Worm (Caenorhabditis elegans): ENCODE data around the gene lips-10.

Gene lips-10

DNA sequence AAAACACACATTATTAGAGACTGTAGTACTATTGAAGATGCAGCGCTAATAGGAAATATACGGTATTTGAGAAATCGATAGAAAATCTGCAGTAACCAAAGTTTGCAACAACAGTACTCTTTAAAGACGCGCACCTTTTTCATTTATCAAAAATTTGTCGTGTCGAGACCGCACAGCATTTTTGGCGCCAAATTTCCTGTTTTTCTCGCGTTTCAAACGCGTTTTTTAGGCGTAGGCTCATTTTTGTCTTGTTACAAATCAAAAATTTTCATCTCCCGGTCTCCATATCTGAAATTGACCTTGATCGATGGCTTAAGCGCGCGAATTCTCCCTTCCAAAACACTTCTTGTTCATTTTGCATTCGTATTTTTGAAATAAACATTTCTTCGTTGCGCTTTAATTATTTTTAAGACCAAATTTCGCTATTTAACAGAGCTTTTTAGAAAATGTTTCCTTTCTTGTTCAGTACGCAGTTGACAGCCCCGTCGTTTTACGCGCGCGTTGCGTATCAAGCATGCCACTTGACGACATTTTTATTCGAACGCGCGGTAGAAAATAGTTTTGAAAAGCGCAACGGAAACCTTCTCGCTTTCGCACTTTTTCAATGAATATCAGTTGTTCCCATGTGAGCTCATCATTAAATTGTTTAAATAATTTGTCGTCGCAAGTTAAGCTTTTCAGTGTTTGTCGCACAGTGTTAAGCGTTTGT lies 17.9 kb downstream of the lips-10 start:
- TF ChIP-seq ceh-30 (tag; optimal IDR thresholded peaks at IDR 0.05): no peak
- TF ChIP-seq ref-2 (tag; optimal IDR thresholded peaks at IDR 0.05): no peak
- no peak for TF ChIP-seq K09A11.1 (tag; optimal IDR thresholded peaks at IDR 0.05; ENCODE audit: insufficient read depth)
- TF ChIP-seq fkh-6 (tag; optimal IDR thresholded peaks at IDR 0.05): no peak
- no peak for TF ChIP-seq ama-1 (optimal IDR thresholded peaks at IDR 0.05)
- no peak for TF ChIP-seq lin-11 (tag; optimal IDR thresholded peaks at IDR 0.05)
- TF ChIP-seq ets-4 (tag; optimal IDR thresholded peaks at IDR 0.05): no peak
- TF ChIP-seq eyg-1 (tag; optimal IDR thresholded peaks at IDR 0.05): no peak
- no peak for TF ChIP-seq ceh-31 (tag; optimal IDR thresholded peaks at IDR 0.05)
- no peak for TF ChIP-seq tbx-7 (tag; optimal IDR thresholded peaks at IDR 0.05)

DNA sequence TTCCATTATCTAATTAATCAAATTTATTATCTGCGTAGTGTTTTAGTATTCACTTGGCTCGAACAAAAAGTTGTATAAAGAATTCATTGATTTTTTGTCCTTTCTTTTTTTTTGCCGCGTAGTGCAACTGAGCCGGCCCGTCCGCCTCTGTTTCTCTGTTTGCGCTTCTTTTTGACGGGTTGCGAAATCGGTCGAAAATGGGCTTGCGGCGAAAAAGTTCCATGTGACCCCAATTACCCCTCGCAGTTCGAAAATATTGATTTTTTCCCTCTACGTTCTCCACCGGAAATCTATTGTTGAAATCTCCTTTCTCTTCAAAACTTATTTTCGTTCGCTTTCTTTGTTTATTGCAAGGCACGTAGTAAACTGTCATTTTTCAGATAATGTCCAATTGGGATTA lies 18.5 kb downstream of the lips-10 start, which contains the start of gene zyg-9:
TSS of gene zyg-9 (plus strand) at position 381 of the 400 bp plus-strand sequence.
- TF ChIP-seq ceh-48 (tag; optimal IDR thresholded peaks at IDR 0.05) (peak; percentile 43), hlh-30 (tag; optimal IDR thresholded peaks at IDR 0.05; ENCODE audit: insufficient read depth) (peak; percentile 16), pat-9 (tag; optimal IDR thresholded peaks at IDR 0.05) (no peak)

DNA sequence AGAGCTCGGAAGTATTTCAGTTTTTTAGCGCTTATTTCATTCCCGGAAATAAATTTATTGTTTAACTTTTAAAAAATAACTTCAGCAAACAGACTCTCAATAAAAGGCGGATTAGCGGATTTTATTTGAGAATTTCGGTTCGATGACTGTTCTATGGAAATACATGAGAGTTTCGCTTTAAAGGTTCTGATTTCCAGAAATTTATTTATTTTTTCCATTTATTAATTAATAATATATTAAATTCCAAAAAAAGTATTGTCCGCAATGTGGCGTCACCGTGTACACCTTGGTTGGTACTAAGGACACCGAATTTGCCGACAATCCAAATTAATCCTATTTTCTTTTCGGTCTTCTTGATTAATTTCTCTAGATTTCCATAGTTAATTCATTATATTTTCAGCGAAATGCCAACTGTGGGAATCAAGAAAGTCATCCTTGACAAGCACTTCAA lies 25.5 kb downstream of the lips-10 start, which contains the start of gene fars-3:
TSS of gene fars-3 (plus strand) at position 401 of the 451 bp plus-strand sequence.
- TF ChIP-seq ceh-30 (tag; optimal IDR thresholded peaks at IDR 0.05) (no peak), lim-6 (tag; optimal IDR thresholded peaks at IDR 0.05) (no peak), unc-42 (tag; optimal IDR thresholded peaks at IDR 0.05) (peak; percentile 24)

DNA sequence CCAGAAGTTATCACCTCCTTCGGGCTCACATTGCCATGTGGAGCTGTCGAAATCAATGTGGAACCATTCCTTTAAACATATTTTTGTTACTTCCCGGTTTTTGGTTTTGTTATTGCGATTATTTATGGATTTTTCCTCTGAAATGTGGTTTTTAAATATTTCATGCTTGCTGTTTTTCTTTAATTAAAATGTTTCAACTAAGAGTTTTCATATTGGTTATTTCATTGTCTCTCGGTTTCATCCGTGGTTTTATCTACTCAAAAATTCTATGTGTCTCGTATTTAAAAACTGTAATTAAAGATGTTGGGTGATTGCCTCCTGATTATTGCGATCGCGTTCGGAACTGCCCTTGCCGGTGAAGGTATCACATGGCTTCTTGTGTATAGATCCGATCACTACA lies 27.9 kb downstream of the lips-10 start, which contains the start of gene F22B5.10:
TSS of gene F22B5.10 (plus strand) at position 301 of the 400 bp plus-strand sequence.
- TF ChIP-seq fax-1 (tag; optimal IDR thresholded peaks at IDR 0.05): no peak
- no peak for TF ChIP-seq ceh-19 (GFP tag; optimal IDR thresholded peaks at IDR 0.05)
- no peak for TF ChIP-seq ceh-34 (tag; optimal IDR thresholded peaks at IDR 0.05)
- no peak for TF ChIP-seq madf-2 (tag; optimal IDR thresholded peaks at IDR 0.05)
- TF ChIP-seq sdc-2 (tag; optimal IDR thresholded peaks at IDR 0.05): no peak
- no peak for TF ChIP-seq npax-4 (tag; optimal IDR thresholded peaks at IDR 0.05)
- no peak for TF ChIP-seq nhr-11 (tag; optimal IDR thresholded peaks at IDR 0.05)
- no peak for TF ChIP-seq eyg-1 (tag; optimal IDR thresholded peaks at IDR 0.05)
- TF ChIP-seq fkh-6 (tag; optimal IDR thresholded peaks at IDR 0.05): no peak
- no peak for TF ChIP-seq hlh-13 (GFP tag; optimal IDR thresholded peaks at IDR 0.05)
- TF ChIP-seq ceh-45 (GFP tag; IDR thresholded peaks at IDR 0.05): no peak
- no peak for TF ChIP-seq syd-9 (tag; optimal IDR thresholded peaks at IDR 0.05)
- TF ChIP-seq K02D7.2 (tag; optimal IDR thresholded peaks at IDR 0.05): no peak
- TF ChIP-seq ceh-30 (tag; optimal IDR thresholded peaks at IDR 0.05): no peak
- no peak for TF ChIP-seq che-1 (tag; optimal IDR thresholded peaks at IDR 0.05)
- no peak for TF ChIP-seq ets-4 (tag; optimal IDR thresholded peaks at IDR 0.05)

DNA sequence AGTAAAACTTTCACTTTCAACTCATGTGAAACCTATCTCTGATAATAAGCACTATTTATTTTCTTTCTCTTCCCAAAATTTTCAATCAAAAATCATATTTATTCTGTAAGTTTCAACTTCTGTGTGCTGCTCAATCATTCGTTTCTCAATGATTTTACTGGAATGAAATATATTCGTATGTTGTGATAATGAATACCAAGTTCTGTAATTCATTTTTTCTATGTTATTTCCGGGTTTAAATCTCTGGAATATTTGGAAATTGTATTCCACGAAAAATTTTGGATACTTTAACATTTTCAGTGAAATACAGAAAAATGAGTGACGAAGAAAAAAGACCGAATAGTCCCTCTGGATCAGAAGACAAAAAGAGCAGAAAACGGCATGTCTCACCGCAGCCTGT lies 28.8 kb downstream of the lips-10 start, which contains the start of gene M05D6.2:
TSS of gene M05D6.2 (plus strand) at position 301 of the 400 bp plus-strand sequence.
- TF ChIP-seq tbx-2 (tag; optimal IDR thresholded peaks at IDR 0.05) (no peak), T23F11.4 (GFP tag; optimal IDR thresholded peaks at IDR 0.05) (no peak), hlh-13 (GFP tag; optimal IDR thresholded peaks at IDR 0.05) (no peak), hlh-30 (tag; optimal IDR thresholded peaks at IDR 0.05; ENCODE audit: insufficient read depth) (no peak), ceh-2 (tag; optimal IDR thresholded peaks at IDR 0.05) (no peak), gmeb-2 (tag; optimal IDR thresholded peaks at IDR 0.05) (no peak), npax-4 (tag; optimal IDR thresholded peaks at IDR 0.05) (no peak), madf-2 (tag; optimal IDR thresholded peaks at IDR 0.05) (no peak), che-1 (tag; optimal IDR thresholded peaks at IDR 0.05) (no peak), ceh-9 (tag; optimal IDR thresholded peaks at IDR 0.05) (no peak), unc-42 (tag; optimal IDR thresholded peaks at IDR 0.05) (no peak), F13H6.1 (tag; optimal IDR thresholded peaks at IDR 0.05) (no peak), nfya-1 (tag; optimal IDR thresholded peaks at IDR 0.05) (no peak), ceh-6 (GFP tag; optimal IDR thresholded peaks at IDR 0.05) (no peak), sox-2 (GFP tag; IDR thresholded peaks at IDR 0.05) (no peak), ceh-31 (tag; optimal IDR thresholded peaks at IDR 0.05) (no peak)
